Fruit fly (Drosophila melanogaster): ENCODE measurements around the gene CG15879.

The CG15879 gene

DNA sequence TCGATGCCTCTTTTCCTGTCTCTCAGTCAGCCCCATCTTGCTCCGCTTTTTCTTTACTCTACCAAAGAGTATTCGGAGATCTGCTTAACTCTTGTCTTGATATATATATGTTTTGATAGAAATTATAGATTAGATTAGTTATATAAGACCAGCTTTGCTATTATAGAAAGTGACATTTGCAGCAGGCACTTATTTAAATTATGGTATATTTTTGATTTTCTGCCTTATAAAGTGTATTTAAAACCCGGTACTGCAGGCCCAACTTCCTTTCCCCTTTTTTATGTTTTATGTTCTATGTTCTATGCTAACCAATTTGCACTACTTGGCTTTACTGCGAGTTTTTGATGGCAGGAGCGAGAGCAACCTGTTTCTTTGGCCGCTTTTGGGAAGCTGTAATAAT lies 6.3 kb downstream of the CG15879 start:
- TF ChIP-seq ttk (optimal IDR thresholded peaks at IDR 0.05) (no peak), psq (optimal IDR thresholded peaks at IDR 0.05) (no peak), Sin3A (optimal IDR thresholded peaks at IDR 0.05) (no peak), insv (optimal IDR thresholded peaks at IDR 0.05) (no peak), h (optimal IDR thresholded peaks at IDR 0.05) (no peak), Myc (optimal IDR thresholded peaks at IDR 0.05) (no peak)

DNA sequence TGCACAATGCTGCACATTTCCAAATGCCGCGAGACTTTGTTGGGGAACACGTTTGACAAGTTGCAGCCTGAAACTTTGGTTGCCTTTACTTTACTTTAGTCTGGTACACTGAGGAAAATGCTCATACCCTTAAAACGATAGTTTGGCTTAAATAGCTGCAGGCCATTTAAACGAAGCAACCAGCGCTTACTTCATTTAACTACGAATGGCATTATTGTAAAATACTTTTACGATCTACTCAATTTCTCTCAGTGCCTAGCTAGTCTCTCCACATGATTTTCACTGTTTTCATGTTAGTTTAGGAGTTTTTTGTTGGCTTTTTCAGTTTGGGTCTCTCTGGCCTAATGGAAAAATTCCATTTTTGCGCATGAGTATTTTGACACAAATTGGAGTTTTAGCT lies 6.9 kb downstream of the CG15879 start:
- no peak for TF ChIP-seq insv (optimal IDR thresholded peaks at IDR 0.05)
- TF ChIP-seq h (optimal IDR thresholded peaks at IDR 0.05), result no peak
- TF ChIP-seq psq (optimal IDR thresholded peaks at IDR 0.05), result no peak
- no peak for TF ChIP-seq Sin3A (optimal IDR thresholded peaks at IDR 0.05)
- no peak for TF ChIP-seq ttk (optimal IDR thresholded peaks at IDR 0.05)
- no peak for TF ChIP-seq Myc (optimal IDR thresholded peaks at IDR 0.05)

DNA sequence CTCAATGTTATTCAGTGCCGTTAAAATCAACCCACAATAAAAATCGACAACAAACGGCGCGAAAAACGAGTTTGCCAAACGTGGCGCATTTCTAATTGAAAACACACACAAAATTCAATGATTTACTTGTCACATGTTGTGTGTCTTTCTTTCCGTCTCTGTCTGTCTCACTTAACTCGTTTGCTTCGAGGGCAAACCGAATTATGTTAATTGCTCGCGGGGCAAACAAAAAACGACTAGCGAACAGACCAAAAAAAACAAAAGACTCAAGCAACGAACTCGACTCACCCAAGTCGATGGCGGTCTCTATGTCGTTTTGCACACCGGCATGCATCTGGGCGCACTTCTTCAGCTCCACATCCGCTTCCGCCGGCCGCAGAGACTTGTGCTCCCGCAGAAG lies 9.1 kb downstream of the CG15879 start:
- TF ChIP-seq ttk (optimal IDR thresholded peaks at IDR 0.05) (no peak), insv (optimal IDR thresholded peaks at IDR 0.05) (no peak), psq (optimal IDR thresholded peaks at IDR 0.05) (no peak), h (optimal IDR thresholded peaks at IDR 0.05) (no peak), Sin3A (optimal IDR thresholded peaks at IDR 0.05) (no peak), Myc (optimal IDR thresholded peaks at IDR 0.05) (no peak)

DNA sequence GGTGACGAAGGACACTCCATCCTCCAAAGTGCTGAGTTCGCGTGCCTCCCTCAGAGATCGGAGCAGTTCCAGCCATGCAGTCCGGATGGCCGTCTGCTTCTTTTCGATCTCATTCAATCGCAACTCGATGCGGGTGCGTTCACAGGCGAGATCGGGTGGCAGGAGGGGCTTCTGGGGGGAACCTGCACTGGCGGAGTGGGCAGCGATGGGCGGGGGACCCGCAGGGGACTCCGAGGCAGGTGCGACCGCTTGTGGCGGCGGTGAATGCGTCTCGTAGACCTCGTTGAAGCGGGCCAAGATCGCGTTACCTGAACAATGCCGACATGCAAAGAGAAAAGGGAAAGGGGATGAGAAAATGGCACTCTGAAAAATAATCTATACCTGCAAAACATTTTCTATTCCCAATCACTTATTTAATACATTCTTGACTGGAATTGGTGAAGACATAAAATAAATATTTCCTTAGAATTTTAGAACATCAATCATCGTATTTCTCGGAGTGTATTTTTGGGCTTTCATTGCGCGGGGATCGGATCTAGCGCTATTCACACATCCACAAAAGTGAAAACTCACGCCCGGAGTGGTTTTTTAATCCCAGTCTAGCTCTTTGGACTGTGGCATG lies 10.1 kb downstream of the CG15879 start:
- TF ChIP-seq h (optimal IDR thresholded peaks at IDR 0.05) (no peak), insv (optimal IDR thresholded peaks at IDR 0.05) (no peak), psq (optimal IDR thresholded peaks at IDR 0.05) (no peak), ttk (optimal IDR thresholded peaks at IDR 0.05) (no peak), Sin3A (optimal IDR thresholded peaks at IDR 0.05) (no peak), Myc (optimal IDR thresholded peaks at IDR 0.05) (no peak)

DNA sequence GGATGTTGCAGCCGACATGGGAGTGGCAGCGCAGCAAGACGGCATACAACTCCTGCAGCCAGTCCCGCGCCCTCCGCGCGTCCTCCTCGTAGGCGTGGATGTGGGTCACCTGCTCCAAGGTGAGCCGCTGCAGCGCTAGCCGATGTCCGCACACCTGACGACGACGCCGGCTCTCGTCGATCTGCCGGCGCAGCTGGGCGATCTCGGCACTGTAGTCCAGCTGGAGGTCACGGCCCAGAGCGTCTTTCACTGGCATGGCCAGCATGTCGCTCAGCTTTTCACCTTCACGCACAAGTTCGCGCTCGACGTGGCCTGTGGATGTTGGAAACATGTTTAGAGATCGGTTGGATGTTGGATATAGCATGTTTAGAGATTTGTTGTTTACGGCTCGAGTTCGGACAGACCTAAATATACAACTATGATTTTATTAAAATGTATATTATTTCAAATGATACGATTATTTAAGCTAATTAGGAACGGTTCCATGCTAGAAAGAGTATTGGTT lies 11.4 kb downstream of the CG15879 start:
- TF ChIP-seq Myc (optimal IDR thresholded peaks at IDR 0.05), result no peak
- no peak for TF ChIP-seq ttk (optimal IDR thresholded peaks at IDR 0.05)
- no peak for TF ChIP-seq psq (optimal IDR thresholded peaks at IDR 0.05)
- TF ChIP-seq insv (optimal IDR thresholded peaks at IDR 0.05), result no peak
- TF ChIP-seq h (optimal IDR thresholded peaks at IDR 0.05), result no peak
- no peak for TF ChIP-seq Sin3A (optimal IDR thresholded peaks at IDR 0.05)

DNA sequence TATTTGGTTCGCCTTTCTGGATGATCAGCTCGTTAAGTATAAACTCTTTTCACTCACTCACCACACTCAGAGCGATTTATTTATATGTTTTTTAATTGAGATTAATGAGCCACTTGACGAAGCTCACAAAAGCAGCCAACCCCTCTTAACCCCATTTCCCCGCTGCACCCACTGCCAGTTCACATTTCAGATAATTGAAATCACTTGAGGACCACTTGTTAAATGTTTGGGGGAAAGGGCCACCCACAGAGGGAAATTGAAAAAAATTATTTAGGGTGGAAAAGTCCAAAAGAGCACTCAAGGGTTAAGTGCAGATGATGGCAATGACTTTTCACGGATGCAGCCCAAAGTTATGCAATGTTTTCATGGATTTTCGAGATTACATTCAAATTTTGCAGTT lies 16.2 kb downstream of the CG15879 start:
- TF ChIP-seq psq (optimal IDR thresholded peaks at IDR 0.05) (no peak), Myc (optimal IDR thresholded peaks at IDR 0.05) (no peak), insv (optimal IDR thresholded peaks at IDR 0.05) (no peak), Sin3A (optimal IDR thresholded peaks at IDR 0.05) (no peak), h (optimal IDR thresholded peaks at IDR 0.05) (no peak), ttk (optimal IDR thresholded peaks at IDR 0.05) (no peak)

DNA sequence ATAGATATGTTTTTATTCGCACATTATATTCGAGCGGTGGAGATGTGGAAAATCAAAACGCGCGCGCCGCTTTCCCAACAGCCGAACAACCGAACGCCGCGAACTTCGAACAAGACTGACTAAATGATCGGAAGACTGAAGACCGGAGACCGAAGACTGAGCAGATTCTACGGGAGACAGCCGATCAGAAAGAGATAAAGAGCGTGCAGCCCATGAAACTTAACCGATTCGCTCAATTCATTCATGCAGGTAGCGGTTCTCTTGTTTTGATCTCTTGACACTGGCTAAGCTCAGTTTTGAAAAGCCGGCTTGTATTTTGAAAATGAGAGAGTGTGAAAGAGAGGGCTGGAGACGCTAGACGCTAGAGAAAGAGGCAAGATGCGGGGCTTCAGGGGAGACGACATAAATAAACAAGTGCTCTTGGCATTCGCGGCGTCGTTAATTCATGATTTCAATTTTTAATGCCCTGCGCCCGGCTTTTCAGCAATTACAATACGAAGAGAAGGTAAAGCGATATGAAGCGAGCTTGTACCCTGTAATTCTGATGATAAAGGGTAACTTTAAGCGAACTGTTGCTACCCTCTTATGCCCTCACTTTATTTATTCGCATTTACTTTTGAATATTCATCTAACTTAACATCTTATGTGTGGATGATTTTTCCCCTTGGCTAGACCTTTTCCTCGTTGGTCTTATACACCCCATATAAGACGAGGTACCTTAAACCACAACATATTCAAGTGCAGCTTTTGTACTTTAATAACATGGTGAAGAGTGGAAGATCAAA lies 17.1 kb downstream of the CG15879 start, which contains the start of gene zormin:
zormin (minus strand) TSS at position 113 of the 785 bp plus-strand sequence.
- TF ChIP-seq Sin3A (optimal IDR thresholded peaks at IDR 0.05) (no peak), h (optimal IDR thresholded peaks at IDR 0.05) (no peak)

DNA sequence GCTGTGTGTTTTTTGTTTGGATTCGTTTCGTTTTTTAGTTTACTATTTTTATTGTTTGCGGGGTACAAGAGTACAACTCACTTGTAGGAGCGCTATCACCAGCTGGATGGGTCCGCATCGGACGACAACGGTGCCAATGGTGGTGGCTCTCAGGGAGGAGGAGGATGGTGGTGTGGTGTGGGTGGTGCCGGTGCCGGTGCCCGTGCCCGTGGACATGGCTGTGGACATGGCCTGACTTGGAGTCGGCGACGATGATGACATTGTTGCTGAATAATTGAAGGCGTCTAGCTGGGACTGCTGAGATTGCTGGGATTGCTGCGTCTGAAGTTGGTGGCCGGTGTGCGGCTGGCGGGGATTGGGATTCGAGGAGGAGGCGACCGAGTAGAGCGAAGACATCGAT lies 19.2 kb downstream of the CG15879 start:
- TF ChIP-seq psq (optimal IDR thresholded peaks at IDR 0.05) (no peak), Myc (optimal IDR thresholded peaks at IDR 0.05) (no peak), ttk (optimal IDR thresholded peaks at IDR 0.05) (no peak), Sin3A (optimal IDR thresholded peaks at IDR 0.05) (no peak), insv (optimal IDR thresholded peaks at IDR 0.05) (no peak), h (optimal IDR thresholded peaks at IDR 0.05) (no peak)

DNA sequence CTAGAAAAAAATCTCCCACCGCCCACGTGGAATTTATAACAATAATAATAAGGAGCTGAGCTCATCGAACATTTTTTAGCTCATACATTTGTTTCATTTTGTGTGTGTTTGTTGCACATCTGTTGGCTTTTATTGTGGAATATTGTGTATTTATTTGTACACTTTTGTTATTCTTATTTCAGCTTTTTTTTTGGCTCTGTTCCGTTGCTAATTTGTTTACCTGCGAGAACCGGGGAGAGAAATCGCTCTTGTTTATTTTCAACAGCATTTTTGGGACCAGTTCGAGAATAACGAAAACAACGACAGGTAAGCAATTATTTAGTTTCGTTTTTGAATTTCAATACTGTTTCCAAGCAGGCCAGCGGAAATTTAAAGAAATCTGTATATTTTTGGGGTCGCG lies 21.1 kb downstream of the CG15879 start:
- TF ChIP-seq h (optimal IDR thresholded peaks at IDR 0.05) (no peak), Sin3A (optimal IDR thresholded peaks at IDR 0.05) (no peak), ttk (optimal IDR thresholded peaks at IDR 0.05) (no peak), insv (optimal IDR thresholded peaks at IDR 0.05) (no peak), psq (optimal IDR thresholded peaks at IDR 0.05) (no peak), Myc (optimal IDR thresholded peaks at IDR 0.05) (no peak)

DNA sequence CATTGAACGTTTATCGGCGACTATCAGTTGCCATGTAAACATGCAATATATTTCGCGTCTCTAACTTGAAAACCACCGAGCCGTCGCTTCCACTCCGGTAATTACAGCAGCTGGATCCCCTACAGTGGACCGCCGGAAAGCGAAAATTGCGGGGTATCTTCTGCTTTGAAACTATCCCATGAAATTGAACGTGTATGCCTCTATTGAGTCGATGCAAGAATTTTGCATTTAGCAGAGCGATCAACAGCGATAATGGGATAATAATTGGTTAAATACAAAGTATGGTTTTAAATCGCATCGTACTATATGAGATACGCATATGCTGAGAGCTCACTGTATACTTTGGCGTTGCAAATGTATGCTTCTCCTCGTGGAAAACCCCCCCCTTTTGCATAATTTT lies 23.9 kb downstream of the CG15879 start:
- TF ChIP-seq psq (optimal IDR thresholded peaks at IDR 0.05), result no peak
- TF ChIP-seq Sin3A (optimal IDR thresholded peaks at IDR 0.05), result no peak
- TF ChIP-seq Myc (optimal IDR thresholded peaks at IDR 0.05), result no peak
- TF ChIP-seq h (optimal IDR thresholded peaks at IDR 0.05), result no peak
- TF ChIP-seq insv (optimal IDR thresholded peaks at IDR 0.05), result no peak
- no peak for TF ChIP-seq ttk (optimal IDR thresholded peaks at IDR 0.05)

DNA sequence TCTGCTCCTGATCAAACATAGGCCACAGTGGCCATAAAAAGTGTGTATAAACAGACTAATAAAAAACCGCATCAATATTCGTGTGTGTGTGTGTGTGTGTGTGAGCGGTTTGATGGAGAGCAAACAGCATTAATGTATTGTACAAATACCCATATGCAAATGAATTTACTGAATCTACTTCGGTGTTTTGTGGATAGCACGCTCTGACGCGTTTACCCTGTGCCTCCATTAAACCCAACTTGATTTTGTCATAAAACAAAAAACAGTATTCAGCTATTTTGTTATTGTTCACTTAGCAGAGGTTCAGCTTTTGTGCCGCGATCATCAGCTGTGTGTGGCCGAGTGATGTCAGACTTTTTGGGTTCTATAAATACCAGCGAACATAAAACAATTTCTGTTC lies 24.6 kb downstream of the CG15879 start:
- TF ChIP-seq psq (optimal IDR thresholded peaks at IDR 0.05) (no peak), h (optimal IDR thresholded peaks at IDR 0.05) (no peak)

DNA sequence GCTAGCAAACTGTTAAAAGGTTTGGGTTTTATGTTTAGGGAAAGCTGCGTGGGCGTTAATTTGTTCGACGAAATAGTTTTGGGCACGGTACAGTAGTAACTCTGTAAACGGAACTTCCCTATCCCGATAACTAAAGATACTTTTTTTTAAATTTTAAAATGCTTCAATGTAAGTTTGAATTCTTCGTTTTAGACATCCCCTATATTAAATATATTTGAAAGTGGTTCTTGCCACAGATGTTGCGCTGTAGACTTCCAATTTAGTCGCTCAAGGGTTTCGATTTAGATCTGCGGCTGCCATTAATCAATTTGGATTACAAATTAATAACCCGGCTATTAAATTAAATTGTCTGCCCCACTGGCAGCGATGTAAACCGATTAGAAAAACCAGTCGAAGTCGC lies 26.5 kb downstream of the CG15879 start:
- TF ChIP-seq insv (optimal IDR thresholded peaks at IDR 0.05) (no peak), Sin3A (optimal IDR thresholded peaks at IDR 0.05) (no peak), h (optimal IDR thresholded peaks at IDR 0.05) (no peak), ttk (optimal IDR thresholded peaks at IDR 0.05) (no peak), Myc (optimal IDR thresholded peaks at IDR 0.05) (no peak)

DNA sequence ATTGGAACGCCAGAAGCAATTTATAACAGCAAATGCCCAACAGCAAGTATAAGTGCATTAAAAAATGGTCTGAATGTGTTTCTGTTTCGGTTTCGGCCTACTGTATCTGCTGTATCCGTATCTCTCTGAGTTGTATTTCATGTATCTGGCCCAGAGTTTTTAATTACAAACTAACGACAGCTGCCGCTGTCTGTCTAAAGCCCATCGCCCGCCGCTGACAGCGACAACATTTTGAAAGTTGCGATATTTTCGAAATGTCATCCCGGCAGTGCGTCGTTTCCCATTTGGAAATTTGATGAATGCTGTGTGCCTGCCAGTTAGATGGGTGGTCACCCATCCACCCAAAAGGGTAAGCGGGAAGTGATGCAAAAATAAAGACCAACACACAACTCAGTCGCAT lies 32.5 kb downstream of the CG15879 start:
- TF ChIP-seq Myc (optimal IDR thresholded peaks at IDR 0.05), result no peak
- no peak for TF ChIP-seq ttk (optimal IDR thresholded peaks at IDR 0.05)
- no peak for TF ChIP-seq h (optimal IDR thresholded peaks at IDR 0.05)
- no peak for TF ChIP-seq insv (optimal IDR thresholded peaks at IDR 0.05)
- no peak for TF ChIP-seq psq (optimal IDR thresholded peaks at IDR 0.05)
- no peak for TF ChIP-seq Sin3A (optimal IDR thresholded peaks at IDR 0.05)

All from Kc167 (cell line).